Fruit fly (Drosophila melanogaster): Measurements from ENCODE around the gene grass.

DNA sequence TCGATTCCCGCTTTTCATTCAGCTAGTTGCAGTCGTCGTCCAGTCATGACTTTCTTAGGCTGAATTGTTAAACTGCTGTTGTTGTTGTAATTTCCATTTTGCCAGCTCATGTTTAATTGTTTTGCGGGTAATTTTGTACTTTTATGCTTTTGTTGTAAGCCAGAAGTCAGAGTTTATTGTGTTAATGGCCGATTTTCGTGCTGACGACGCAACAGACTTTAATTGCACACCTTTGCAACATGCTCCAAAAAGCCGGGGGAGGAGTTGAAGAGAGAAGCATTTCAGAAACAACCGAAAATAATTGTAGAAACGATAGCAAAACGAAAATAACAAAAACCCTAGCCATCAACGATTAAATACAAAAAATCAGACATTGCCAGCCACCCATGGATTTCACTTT is 19.0 kb upstream of the grass start:
- TF ChIP-seq Sin3A (optimal IDR thresholded peaks at IDR 0.05), result no peak
- no peak for TF ChIP-seq ttk (optimal IDR thresholded peaks at IDR 0.05)
